Fruit fly (Drosophila melanogaster): Measurements from ENCODE around the gene C15.
A peak's percentile ranks its signal among the peaks of the same experiment; 100 is the strongest.

C15 gene

dm6 chr3R:21487706-21488406 is 11.9 kb upstream of the C15 start:
- peak; percentile 37; the same call in 1 of the 3 replicates for TF ChIP-seq vnd (GFP tag; IDR thresholded peaks at IDR 0.05; ENCODE audit: partially characterized antibody)
- TF ChIP-seq CG8924 (tag; optimal IDR thresholded peaks at IDR 0.05) = no peak
- no peak for TF ChIP-seq CG2875 (GFP tag; optimal IDR thresholded peaks at IDR 0.05)
- peak; percentile 10 to 65 for TF ChIP-seq chif (GFP tag; optimal IDR thresholded peaks at IDR 0.05)
- peak; percentile 66; the same call in 1 of the 2 replicates for TF ChIP-seq Rx (GFP tag; IDR thresholded peaks at IDR 0.05)
- peak; percentile 69 for TF ChIP-seq lilli (GFP tag; optimal IDR thresholded peaks at IDR 0.05)
- TF ChIP-seq insv (GFP tag; optimal IDR thresholded peaks at IDR 0.05) = peak in 1 of 2 experiments; percentile 45
- peak; percentile 30 for TF ChIP-seq gfzf (GFP tag; optimal IDR thresholded peaks at IDR 0.05)
- peak; percentile 50; the same call in 1 of the 2 replicates for TF ChIP-seq CG42726 (GFP tag; IDR thresholded peaks at IDR 0.05; ENCODE audit: partially characterized antibody)
- TF ChIP-seq CG3407 (GFP tag; optimal IDR thresholded peaks at IDR 0.05) = peak; percentile 18
- TF ChIP-seq otp (GFP tag; IDR thresholded peaks at IDR 0.05) = peak; percentile 55; the same call in 1 of the 3 replicates
- peak; percentile 65 for TF ChIP-seq HmgD (GFP tag; optimal IDR thresholded peaks at IDR 0.05)
- no peak for TF ChIP-seq CG18476 (GFP tag; optimal IDR thresholded peaks at IDR 0.05)
- peak; percentile 97 for TF ChIP-seq Ets65A (GFP tag)
- TF ChIP-seq CG3065 (GFP tag; optimal IDR thresholded peaks at IDR 0.05) = no peak
- TF ChIP-seq CG11723 (GFP tag; optimal IDR thresholded peaks at IDR 0.05) = no peak
- TF ChIP-seq Ada2b (GFP tag; IDR thresholded peaks at IDR 0.05) = peak; percentile 27; the same call in 1 of the 2 replicates
- TF ChIP-seq NfI (GFP tag; optimal IDR thresholded peaks at IDR 0.05) = peak; percentile 73
- TF ChIP-seq Mrtf (GFP tag; IDR thresholded peaks at IDR 0.05) = peak; percentile 55; the same call in 1 of the 3 replicates
- no peak for TF ChIP-seq sim (GFP tag; IDR thresholded peaks at IDR 0.05)
- TF ChIP-seq HmgZ (tag; optimal IDR thresholded peaks at IDR 0.05) = peak; percentile 68
- peak; percentile 33 for TF ChIP-seq gcm2 (GFP tag; optimal IDR thresholded peaks at IDR 0.05)
- TF ChIP-seq dpn (GFP tag; optimal IDR thresholded peaks at IDR 0.05) = peak; percentile 72 to 73
- peak in 1 of 2 experiments; percentile 30 for TF ChIP-seq Pdp1 (GFP tag; optimal IDR thresholded peaks at IDR 0.05)
- peak; percentile 73 for TF ChIP-seq onecut (GFP tag; IDR thresholded peaks at IDR 0.05)
- peak; percentile 90 for TF ChIP-seq NFAT (GFP tag; IDR thresholded peaks at IDR 0.05)
- TF ChIP-seq Atf3 (GFP tag; optimal IDR thresholded peaks at IDR 0.05) = peak; percentile 50
- no peak for TF ChIP-seq CG1529 (GFP tag; optimal IDR thresholded peaks at IDR 0.05)
- TF ChIP-seq knrl (GFP tag; IDR thresholded peaks at IDR 0.05; ENCODE audit: partially characterized antibody) = peak; percentile 48; the same call in 1 of the 3 replicates
- TF ChIP-seq tna (GFP tag; IDR thresholded peaks at IDR 0.05; ENCODE audit: partially characterized antibody) = peak; percentile 24; the same call in 1 of the 2 replicates
- peak; percentile 78 for TF ChIP-seq CG11085 (GFP tag; IDR thresholded peaks at IDR 0.05)
- TF ChIP-seq tll (GFP tag; optimal IDR thresholded peaks at IDR 0.05) = peak in 1 of 2 experiments; percentile 27
- TF ChIP-seq Nf-YC (tag; optimal IDR thresholded peaks at IDR 0.05) = peak; percentile 44
- no peak for TF ChIP-seq pan (optimal IDR thresholded peaks at IDR 0.05)
- peak in 1 of 2 experiments; percentile 67 for TF ChIP-seq pan (GFP tag; optimal IDR thresholded peaks at IDR 0.05 in 1 of 2, IDR thresholded peaks at IDR 0.05 in 1 of 2)
- TF ChIP-seq CG7839 (tag; optimal IDR thresholded peaks at IDR 0.05) = peak; percentile 68
- no peak for TF ChIP-seq prd (optimal IDR thresholded peaks at IDR 0.05)
- peak; percentile 80 for TF ChIP-seq prd (GFP tag; IDR thresholded peaks at IDR 0.05)
- peak; percentile 17 for TF ChIP-seq CG6654 (GFP tag; optimal IDR thresholded peaks at IDR 0.05)
- TF ChIP-seq fd3F (GFP tag; optimal IDR thresholded peaks at IDR 0.05) = peak; percentile 32
- no peak for TF ChIP-seq CG10147 (GFP tag; optimal IDR thresholded peaks at IDR 0.05)
- peak; percentile 63 for TF ChIP-seq grau (tag; optimal IDR thresholded peaks at IDR 0.05)
- TF ChIP-seq CG17328 (GFP tag; IDR thresholded peaks at IDR 0.05) = peak; percentile 71
- peak; percentile 61 for TF ChIP-seq E2f1 (GFP tag; IDR thresholded peaks at IDR 0.05)
- peak; percentile 48; the same call in 2 of the 3 replicates for TF ChIP-seq B-H1 (GFP tag; IDR thresholded peaks at IDR 0.05)
- TF ChIP-seq CG4328 (GFP tag; optimal IDR thresholded peaks at IDR 0.05) = peak; percentile 25
- peak; percentile 54 for TF ChIP-seq Hr3 (GFP tag; optimal IDR thresholded peaks at IDR 0.05)
- TF ChIP-seq bigmax (GFP tag; optimal IDR thresholded peaks at IDR 0.05) = no peak
- peak; percentile 65 for TF ChIP-seq CG9817 (tag; optimal IDR thresholded peaks at IDR 0.05)
